Worm (Caenorhabditis elegans): ENCODE data around the gene ZK632.9.

Gene ZK632.9

ce11 chrIII:9825073-9825828, at the start of gene ZK632.9:
Gene ZK632.9, minus strand, starts transcription at chrIII:9825432.
- TF ChIP-seq nhr-10 (tag; optimal IDR thresholded peaks at IDR 0.05) (peak; percentile 7), snpc-4 (tag; optimal IDR thresholded peaks at IDR 0.05) (no peak), nhr-21 (tag; optimal IDR thresholded peaks at IDR 0.05) (peak; percentile 8), nhr-237 (tag; optimal IDR thresholded peaks at IDR 0.05) (no peak), lin-11 (tag; optimal IDR thresholded peaks at IDR 0.05) (no peak), skn-1 (tag; optimal IDR thresholded peaks at IDR 0.05) (peak; percentile 34), Y55F3AM.14 (GFP tag; optimal IDR thresholded peaks at IDR 0.05) (peak; percentile 9), nhr-129 (tag; optimal IDR thresholded peaks at IDR 0.05) (peak; percentile 32), crh-2 (tag; optimal IDR thresholded peaks at IDR 0.05) (no peak), alr-1 (tag; optimal IDR thresholded peaks at IDR 0.05) (no peak), fos-1 (tag; optimal IDR thresholded peaks at IDR 0.05) (peak; percentile 35), unc-55 (GFP tag; optimal IDR thresholded peaks at IDR 0.05) (peak; percentile 11)

ce11 chrIII:9874515-9874914, 49.3 kb upstream of the ZK632.9 start:
- TF ChIP-seq nhr-25 (tag; optimal IDR thresholded peaks at IDR 0.05), result no peak
- no peak for TF ChIP-seq R02D3.7 (tag; optimal IDR thresholded peaks at IDR 0.05)
- TF ChIP-seq C34F6.9 (tag; optimal IDR thresholded peaks at IDR 0.05), result no peak
- no peak for TF ChIP-seq unc-62 (GFP tag; optimal IDR thresholded peaks at IDR 0.05)
- TF ChIP-seq ztf-4 (tag; optimal IDR thresholded peaks at IDR 0.05), result no peak
- no peak for TF ChIP-seq snpc-4 (tag; optimal IDR thresholded peaks at IDR 0.05)

ce11 chrIII:9871032-9871431, 45.8 kb upstream of the ZK632.9 start, which contains the start of gene ZK757.1:
Gene ZK757.1, minus strand, starts transcription at chrIII:9871132.
- TF ChIP-seq lsy-2 (tag; optimal IDR thresholded peaks at IDR 0.05), result no peak
- no peak for TF ChIP-seq sem-4 (tag; optimal IDR thresholded peaks at IDR 0.05)
- no peak for TF ChIP-seq nhr-25 (tag; optimal IDR thresholded peaks at IDR 0.05)
- TF ChIP-seq nhr-6 (tag; optimal IDR thresholded peaks at IDR 0.05), result no peak
- TF ChIP-seq Y55F3AM.14 (GFP tag; optimal IDR thresholded peaks at IDR 0.05), result no peak
- no peak for TF ChIP-seq elt-3 (tag; optimal IDR thresholded peaks at IDR 0.05)
- TF ChIP-seq nhr-129 (tag; optimal IDR thresholded peaks at IDR 0.05), result no peak
- TF ChIP-seq mab-5 (tag; optimal IDR thresholded peaks at IDR 0.05), result no peak
- TF ChIP-seq snpc-4 (tag; optimal IDR thresholded peaks at IDR 0.05), result no peak
- no peak for TF ChIP-seq F13H6.1 (tag; optimal IDR thresholded peaks at IDR 0.05)
- no peak for TF ChIP-seq sma-9 (GFP tag; optimal IDR thresholded peaks at IDR 0.05)
- TF ChIP-seq sma-9 (tag; optimal IDR thresholded peaks at IDR 0.05), result no peak
- TF ChIP-seq R02D3.7 (tag; optimal IDR thresholded peaks at IDR 0.05), result no peak
- no peak for TF ChIP-seq nhr-23 (tag; optimal IDR thresholded peaks at IDR 0.05)
- TF ChIP-seq egl-27 (tag; optimal IDR thresholded peaks at IDR 0.05), result no peak
- TF ChIP-seq skn-1 (tag; optimal IDR thresholded peaks at IDR 0.05), result no peak
- no peak for TF ChIP-seq lin-39 (tag; optimal IDR thresholded peaks at IDR 0.05)
- no peak for TF ChIP-seq ceh-82 (tag; optimal IDR thresholded peaks at IDR 0.05)

- peak; percentile 89 for TF ChIP-seq fos-1 (tag; optimal IDR thresholded peaks at IDR 0.05)
- peak; percentile 51 for TF ChIP-seq nhr-21 (tag; optimal IDR thresholded peaks at IDR 0.05)
- peak; percentile 80 for TF ChIP-seq F13H6.1 (tag; optimal IDR thresholded peaks at IDR 0.05)
- TF ChIP-seq mdl-1 (tag; optimal IDR thresholded peaks at IDR 0.05), result no peak
- no peak for TF ChIP-seq ceh-82 (tag; optimal IDR thresholded peaks at IDR 0.05)
- no peak for TF ChIP-seq nhr-237 (tag; optimal IDR thresholded peaks at IDR 0.05)
- TF ChIP-seq unc-62 (GFP tag; optimal IDR thresholded peaks at IDR 0.05), result no peak
- TF ChIP-seq nhr-23 (tag; optimal IDR thresholded peaks at IDR 0.05), result no peak
- no peak for TF ChIP-seq ZK546.5 (tag; optimal IDR thresholded peaks at IDR 0.05)
- TF ChIP-seq unc-55 (GFP tag; optimal IDR thresholded peaks at IDR 0.05), result peak; percentile 80
- no peak for TF ChIP-seq alr-1 (tag; optimal IDR thresholded peaks at IDR 0.05)
- TF ChIP-seq sma-9 (GFP tag; optimal IDR thresholded peaks at IDR 0.05), result peak; percentile 81
- no peak for TF ChIP-seq sma-9 (tag; optimal IDR thresholded peaks at IDR 0.05)
- TF ChIP-seq lin-13 (GFP tag; optimal IDR thresholded peaks at IDR 0.05), result peak; percentile 56
- no peak for TF ChIP-seq lin-11 (tag; optimal IDR thresholded peaks at IDR 0.05)
- no peak for TF ChIP-seq peb-1 (tag; optimal IDR thresholded peaks at IDR 0.05)
- no peak for TF ChIP-seq nhr-25 (tag; optimal IDR thresholded peaks at IDR 0.05)
- peak; percentile 71 for TF ChIP-seq sma-3 (GFP tag; optimal IDR thresholded peaks at IDR 0.05)
- no peak for TF ChIP-seq mbf-1 (tag; optimal IDR thresholded peaks at IDR 0.05)
- no peak for TF ChIP-seq egl-27 (tag; optimal IDR thresholded peaks at IDR 0.05)
- TF ChIP-seq nhr-129 (tag; optimal IDR thresholded peaks at IDR 0.05), result no peak
- TF ChIP-seq Y55F3AM.14 (GFP tag; optimal IDR thresholded peaks at IDR 0.05), result no peak
- no peak for TF ChIP-seq nhr-6 (tag; optimal IDR thresholded peaks at IDR 0.05)
- no peak for TF ChIP-seq nhr-77 (tag; optimal IDR thresholded peaks at IDR 0.05)
- no peak for TF ChIP-seq R02D3.7 (tag; optimal IDR thresholded peaks at IDR 0.05)
- TF ChIP-seq skn-1 (tag; optimal IDR thresholded peaks at IDR 0.05), result no peak
- peak; percentile 69 for TF ChIP-seq blmp-1 (tag; optimal IDR thresholded peaks at IDR 0.05; ENCODE audit: insufficient read depth)
- TF ChIP-seq lin-39 (tag; optimal IDR thresholded peaks at IDR 0.05), result no peak
- no peak for TF ChIP-seq elt-3 (tag; optimal IDR thresholded peaks at IDR 0.05)
- no peak for TF ChIP-seq ztf-1 (GFP tag; conservative IDR thresholded peaks at IDR 0.05)
- TF ChIP-seq dmd-4 (tag; optimal IDR thresholded peaks at IDR 0.05), result peak; percentile 53
- peak; percentile 22 for TF ChIP-seq ztf-4 (tag; optimal IDR thresholded peaks at IDR 0.05)
- TF ChIP-seq sem-4 (tag; optimal IDR thresholded peaks at IDR 0.05), result no peak
- TF ChIP-seq aly-2 (tag; optimal IDR thresholded peaks at IDR 0.05), result no peak
- no peak for TF ChIP-seq nhr-11 (tag; optimal IDR thresholded peaks at IDR 0.05)
- peak; percentile 5 for TF ChIP-seq crh-2 (tag; optimal IDR thresholded peaks at IDR 0.05)
These were observed 42.7 kb upstream of the ZK632.9 start, which contains the start of gene dhhc-4 for ce11 chrIII:9867780-9868503. Gene dhhc-4, minus strand, starts transcription at chrIII:9867792.

Measured in whole organism, L2 larva.